Worm (Caenorhabditis elegans) whole organism, young adult: ENCODE results near the gene rpoa-12.

Experiments used
- B0035.1 ChIP-seq: sonication (generic microtip); optimal IDR thresholded peaks from 2 replicates; lab custom pipeline; 2016; ENCODE audit warnings: missing genetic modification characterization, mild to moderate bottlenecking, missing compliant biosample characterization, missing genotype, missing genetic modification reagents
- B0261.1 ChIP-seq: sonication (generic microtip); optimal IDR thresholded peaks from 2 replicates; lab custom pipeline; 2016; ENCODE audit warnings: mild to moderate bottlenecking, missing genetic modification characterization, moderate library complexity, missing compliant biosample characterization
- C06A6.2 ChIP-seq: fragments of 200-800 bp; sonication (Bioruptor generic); conservative IDR thresholded peaks from 2 replicates; pipeline ENCODE4 v1.3.6; 2022; ENCODE audit warnings: missing genetic modification characterization, missing compliant biosample characterization
- C17E4.6 ChIP-seq: fragments of 200-800 bp; sonication (Bioruptor generic); IDR thresholded peaks from 2 replicates; pipeline ENCODE4 v1.3.6; 2022; ENCODE audit warnings: missing genetic modification reagents, missing genetic modification characterization, missing compliant biosample characterization
- F23B12.7 ChIP-seq: sonication (generic microtip); optimal IDR thresholded peaks from 2 replicates; lab custom pipeline; 2017; ENCODE audit warnings: missing genetic modification characterization, mild to moderate bottlenecking, missing compliant biosample characterization, antibody characterized with exemption, moderate library complexity; ENCODE audit not compliant: insufficient read depth
- F37B4.10 ChIP-seq: fragments of 200-800 bp; sonication (Bioruptor generic); IDR thresholded peaks from 2 replicates; pipeline ENCODE4 v1.3.6; 2022; ENCODE audit warnings: missing genetic modification characterization, missing compliant biosample characterization
- F39B2.1 ChIP-seq: fragments of 200-800 bp; sonication (Bioruptor generic); IDR thresholded peaks from 2 replicates; pipeline ENCODE4 v1.3.6; 2022; ENCODE audit warnings: missing genetic modification reagents, missing genetic modification characterization, missing compliant biosample characterization
- F49E8.2 ChIP-seq: sonication (generic microtip); optimal IDR thresholded peaks from 3 replicates; lab custom pipeline; 2017; ENCODE audit warnings: missing genetic modification characterization, mild to moderate bottlenecking, missing compliant biosample characterization, antibody characterized with exemption, moderate library complexity; ENCODE audit not compliant: insufficient read depth
- F52B5.7 ChIP-seq: sonication (generic microtip); optimal IDR thresholded peaks from 2 replicates; lab custom pipeline; 2016; ENCODE audit warnings: mild to moderate bottlenecking, missing genetic modification characterization, missing compliant biosample characterization
- F57A8.1 ChIP-seq: fragments of 200-800 bp; sonication (Bioruptor generic); optimal IDR thresholded peaks from 2 replicates; lab custom pipeline; 2018; ENCODE audit warnings: mild to moderate bottlenecking, missing genetic modification characterization, moderate library complexity, missing compliant biosample characterization
- K11D2.4 ChIP-seq: fragments of 200-800 bp; sonication (Bioruptor generic); IDR thresholded peaks from 2 replicates; pipeline ENCODE4 v1.3.6; 2022; ENCODE audit warnings: missing genetic modification reagents, missing genetic modification characterization, missing compliant biosample characterization
- K12H6.12 ChIP-seq: fragments of 200-800 bp; sonication (Bioruptor generic); optimal IDR thresholded peaks from 2 replicates; lab custom pipeline; 2018; ENCODE audit warnings: mild to moderate bottlenecking, missing genetic modification characterization, missing compliant biosample characterization
- T26A5.8 ChIP-seq: sonication (generic microtip); optimal IDR thresholded peaks from 2 replicates; lab custom pipeline; 2016; ENCODE audit warnings: missing genetic modification characterization, missing compliant biosample characterization
- Y53F4B.3 ChIP-seq: fragments of 200-800 bp; sonication (Bioruptor generic); IDR thresholded peaks from 2 replicates; pipeline ENCODE4 v1.3.6; 2022; ENCODE audit warnings: missing genetic modification reagents, missing genetic modification characterization, missing compliant biosample characterization
- Y53G8AR.9 ChIP-seq: fragments of 200-800 bp; sonication (Bioruptor generic); conservative IDR thresholded peaks from 2 replicates; pipeline ENCODE4 v1.3.6; 2022; ENCODE audit warnings: missing genetic modification reagents, missing genetic modification characterization, missing compliant biosample characterization
- akir-1 ChIP-seq: fragments of 200-800 bp; sonication (Bioruptor generic); optimal IDR thresholded peaks from 2 replicates; lab custom pipeline; 2018; ENCODE audit warnings: mild to moderate bottlenecking, missing genetic modification characterization, moderate library complexity, missing compliant biosample characterization
- atf-7 ChIP-seq: sonication (generic microtip); optimal IDR thresholded peaks from 2 replicates; lab custom pipeline; 2017; ENCODE audit warnings: mild to moderate bottlenecking, missing genetic modification characterization, missing compliant biosample characterization
- athp-1 ChIP-seq: sonication (generic microtip); optimal IDR thresholded peaks from 2 replicates; lab custom pipeline; 2017; ENCODE audit warnings: mild to moderate bottlenecking, missing genetic modification characterization, missing compliant biosample characterization
- attf-5 ChIP-seq: fragments of 200-800 bp; sonication (Bioruptor generic); optimal IDR thresholded peaks from 2 replicates; lab custom pipeline; 2018; ENCODE audit warnings: mild to moderate bottlenecking, missing genetic modification characterization, missing compliant biosample characterization
- attf-6 ChIP-seq: fragments of 200-800 bp; sonication (Bioruptor generic); IDR thresholded peaks from 2 replicates; pipeline ENCODE4 v1.3.6; 2022; ENCODE audit warnings: missing genetic modification reagents, missing genetic modification characterization, missing compliant biosample characterization
- bed-2 ChIP-seq: fragments of 200-800 bp; sonication (Bioruptor generic); IDR thresholded peaks from 2 replicates; pipeline ENCODE4 v1.3.6; 2022; ENCODE audit warnings: missing genetic modification reagents, missing genetic modification characterization, missing compliant biosample characterization
- ceh-91 ChIP-seq: fragments of 200-800 bp; sonication (Bioruptor generic); IDR thresholded peaks from 2 replicates; pipeline ENCODE4 v1.3.6; 2022; ENCODE audit warnings: missing genetic modification reagents, missing genetic modification characterization, missing compliant biosample characterization
- die-1 ChIP-seq: sonication (generic microtip); optimal IDR thresholded peaks from 2 replicates; lab custom pipeline; 2016; ENCODE audit warnings: missing genotype, mild to moderate bottlenecking, missing genetic modification characterization, missing compliant biosample characterization
- dox-1 ChIP-seq: fragments of 200-800 bp; sonication (Bioruptor generic); IDR thresholded peaks from 2 replicates; pipeline ENCODE4 v1.3.6; 2022; ENCODE audit warnings: missing genetic modification reagents, missing genetic modification characterization, missing compliant biosample characterization
- dpl-1 ChIP-seq: fragments of 150-350 bp; optimal IDR thresholded peaks from 2 replicates; lab custom pipeline; 2014; ENCODE audit warnings: missing biosample characterization, missing genetic modification reagents, missing genetic modification characterization
- egl-18 ChIP-seq: fragments of 200-800 bp; sonication (Bioruptor generic); IDR thresholded peaks from 2 replicates; pipeline ENCODE4 v1.3.6; 2022; ENCODE audit warnings: missing genetic modification reagents, missing genetic modification characterization, missing compliant biosample characterization
- egl-44 ChIP-seq: fragments of 200-800 bp; sonication (Bioruptor generic); IDR thresholded peaks from 2 replicates; pipeline ENCODE4 v1.3.6; 2022; ENCODE audit warnings: missing genetic modification reagents, missing genetic modification characterization, missing compliant biosample characterization
- ekl-4 ChIP-seq: fragments of 200-800 bp; sonication (Bioruptor generic); IDR thresholded peaks from 2 replicates; pipeline ENCODE4 v1.3.6; 2022; ENCODE audit warnings: missing genetic modification reagents, missing genetic modification characterization, missing compliant biosample characterization
- fkh-3 ChIP-seq: sonication (generic microtip); optimal IDR thresholded peaks from 2 replicates; lab custom pipeline; 2016; ENCODE audit warnings: mild to moderate bottlenecking, missing genetic modification characterization, missing compliant biosample characterization
- hsf-1 ChIP-seq: fragments of 200-800 bp; sonication (Bioruptor generic); IDR thresholded peaks from 2 replicates; pipeline ENCODE4 v1.3.6; 2022; ENCODE audit warnings: missing genetic modification reagents, missing genetic modification characterization, missing compliant biosample characterization
- lag-1 ChIP-seq: fragments of 200-800 bp; sonication (Bioruptor generic); IDR thresholded peaks from 2 replicates; pipeline ENCODE4 v1.3.6; 2022; ENCODE audit warnings: missing genetic modification reagents, missing genetic modification characterization, missing compliant biosample characterization
- let-607 ChIP-seq, 2 experiments: fragments of 200-800 bp in 1 of 2; sonication (Bioruptor generic) in 1 of 2; sonication (generic microtip) in 1 of 2; optimal IDR thresholded peaks; 2 replicates each; lab custom pipeline; 2016 to 2018; ENCODE audit warnings: mild to moderate bottlenecking in 2 of 2, missing compliant biosample characterization in 2 of 2, missing genetic modification characterization in 2 of 2, moderate library complexity in 2 of 2, missing genotype in 1 of 2
- lin-26 ChIP-seq: fragments of 200-800 bp; sonication (Bioruptor generic); IDR thresholded peaks from 2 replicates; pipeline ENCODE4 v1.3.6; 2022; ENCODE audit warnings: missing genetic modification reagents, missing genetic modification characterization, missing compliant biosample characterization
- lin-35 ChIP-seq, 3 experiments: fragments of 150-350 bp in 2 of 3; sonication (generic microtip) in 1 of 3; optimal IDR thresholded peaks; 2 replicates each; lab custom pipeline; 2014 to 2018; ENCODE audit warnings: missing biosample characterization in 3 of 3, missing genetic modification characterization in 3 of 3, missing genetic modification reagents in 3 of 3
- lin-54 ChIP-seq: fragments of 200-800 bp; sonication (Bioruptor generic); optimal IDR thresholded peaks from 2 replicates; lab custom pipeline; 2018; ENCODE audit warnings: mild to moderate bottlenecking, missing genetic modification characterization, missing compliant biosample characterization
- lir-1 ChIP-seq: fragments of 200-800 bp; sonication (Bioruptor generic); conservative IDR thresholded peaks from 2 replicates; pipeline ENCODE4 v1.3.6; 2022; ENCODE audit warnings: missing genetic modification reagents, missing genetic modification characterization, missing compliant biosample characterization
- madf-6 ChIP-seq: fragments of 200-800 bp; sonication (Bioruptor generic); IDR thresholded peaks from 2 replicates; pipeline ENCODE4 v1.3.6; 2022; ENCODE audit warnings: missing genetic modification reagents, missing genetic modification characterization, missing compliant biosample characterization
- mel-28 ChIP-seq: sonication (generic microtip); optimal IDR thresholded peaks from 2 replicates; lab custom pipeline; 2016; ENCODE audit warnings: borderline replicate concordance, mild to moderate bottlenecking, missing genetic modification characterization, missing compliant biosample characterization
- mxl-1 ChIP-seq: sonication (generic microtip); optimal IDR thresholded peaks from 2 replicates; lab custom pipeline; 2016; ENCODE audit warnings: missing genetic modification characterization, missing compliant biosample characterization
- nhr-80 ChIP-seq: sonication (generic microtip); optimal IDR thresholded peaks from 2 replicates; lab custom pipeline; 2016; ENCODE audit warnings: missing genetic modification characterization, missing compliant biosample characterization
- pbrm-1 ChIP-seq: fragments of 200-800 bp; sonication (Bioruptor generic); IDR thresholded peaks from 2 replicates; pipeline ENCODE4 v1.3.6; 2022; ENCODE audit warnings: missing genetic modification reagents, missing genetic modification characterization, missing compliant biosample characterization
- rcor-1 ChIP-seq: fragments of 200-800 bp; sonication (Bioruptor generic); IDR thresholded peaks from 2 replicates; pipeline ENCODE4 v1.3.6; 2022; ENCODE audit warnings: missing genetic modification reagents, missing genetic modification characterization, missing compliant biosample characterization
- sdz-38 ChIP-seq: sonication (generic microtip); optimal IDR thresholded peaks from 2 replicates; lab custom pipeline; 2016; ENCODE audit warnings: missing genotype, missing genetic modification characterization, missing compliant biosample characterization
- snpc-3.4 ChIP-seq: sonication (generic microtip); optimal IDR thresholded peaks from 2 replicates; lab custom pipeline; 2017; ENCODE audit warnings: missing genetic modification characterization, mild to moderate bottlenecking, missing compliant biosample characterization, antibody characterized with exemption, moderate library complexity, missing genotype, missing genetic modification reagents
- tlf-1 ChIP-seq: fragments of 200-800 bp; sonication (Bioruptor generic); optimal IDR thresholded peaks from 2 replicates; lab custom pipeline; 2018; ENCODE audit warnings: mild to moderate bottlenecking, missing genetic modification characterization, missing compliant biosample characterization
- ztf-18 ChIP-seq: sonication (generic microtip); optimal IDR thresholded peaks from 2 replicates; lab custom pipeline; 2016; ENCODE audit warnings: missing genotype, mild to moderate bottlenecking, missing genetic modification characterization, missing compliant biosample characterization
- ztf-26 ChIP-seq: sonication (generic microtip); optimal IDR thresholded peaks from 2 replicates; lab custom pipeline; 2017; ENCODE audit warnings: missing genetic modification characterization, missing compliant biosample characterization
- ztf-3 ChIP-seq: fragments of 200-800 bp; sonication (Bioruptor generic); optimal IDR thresholded peaks from 2 replicates; lab custom pipeline; 2018; ENCODE audit warnings: mild to moderate bottlenecking, missing genetic modification characterization, missing compliant biosample characterization

rpoa-12 gene

DNA sequence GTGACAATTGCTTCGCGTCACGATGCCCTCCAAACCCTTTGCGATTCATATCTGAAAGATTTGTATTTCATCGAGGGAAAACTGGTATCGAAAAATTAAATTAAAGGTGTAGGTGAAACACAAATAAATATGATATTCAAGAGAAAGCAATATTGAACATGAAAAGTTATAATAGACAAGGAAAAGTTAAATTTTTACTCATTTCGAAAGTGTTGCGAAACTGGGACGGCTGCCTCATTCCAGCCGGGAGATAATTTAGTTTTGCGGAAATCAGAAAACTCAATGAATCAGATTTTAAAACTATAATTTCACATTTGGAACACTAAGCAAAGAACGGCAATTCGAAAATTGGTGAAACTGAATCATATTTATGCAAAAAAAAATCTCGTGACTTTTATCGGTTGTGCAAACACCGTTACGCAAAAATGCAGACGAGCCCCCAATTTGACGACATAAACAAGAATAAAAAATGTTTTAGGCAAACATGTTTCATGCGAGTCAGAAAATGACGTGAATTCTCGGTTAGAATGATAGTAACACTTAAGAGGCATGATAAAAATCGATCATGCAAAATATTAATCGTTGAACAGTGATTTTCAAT lies 8.0 kb downstream of the rpoa-12 start, which contains the start of the genes nxf-1 and C15H11.11 (continued):
- TF ChIP-seq rcor-1 (GFP tag; lab: Robert Waterston, UW) (0 out of 2 replicates have a peak, but pooled peaks have one; percentile 36), K12H6.12 (tag; lab: Kevin White, UChicago) (no peak), C17E4.6 (GFP tag; lab: Robert Waterston, UW) (no peak), K11D2.4 (GFP tag; lab: Robert Waterston, UW) (no peak), atf-7 (tag; lab: Kevin White, UChicago) (peak; percentile 73), hsf-1 (GFP tag; lab: Robert Waterston, UW) (0 out of 2 replicates have a peak, but pooled peaks have one; percentile 35), ceh-91 (GFP tag; lab: Robert Waterston, UW) (no peak), bed-2 (no peak), athp-1 (no peak), dpl-1 (GFP tag; lab: Kevin White, UChicago) (no peak), lin-35 (GFP tag; optimal IDR thresholded peaks at IDR 0.05; lab: Kevin White, UChicago) (peak in 1 of 3 experiments; percentile 33), attf-6 (GFP tag; lab: Robert Waterston, UW) (no peak), nhr-80 (tag; lab: Kevin White, UChicago) (peak; percentile 83), dox-1 (peak; percentile 55), F39B2.1 (GFP tag; lab: Robert Waterston, UW) (no peak), egl-18 (GFP tag; lab: Robert Waterston, UW) (no peak), let-607 (tag; optimal IDR thresholded peaks at IDR 0.05; lab: Kevin White, UChicago) (peak in 1 of 2 experiments; percentile 10), F57A8.1 (GFP tag; lab: Kevin White, UChicago) (no peak), egl-44 (no peak), akir-1 (GFP tag; lab: Kevin White, UChicago) (no peak), attf-5 (GFP tag; lab: Kevin White, UChicago) (peak; percentile 56), ztf-18 (tag; lab: Kevin White, UChicago) (no peak), pbrm-1 (0 out of 2 replicates have a peak, but pooled peaks have one; percentile 13), fkh-3 (tag; lab: Kevin White, UChicago) (no peak), lir-1 (no peak; the same call in 1 of the 2 replicates), madf-6 (0 out of 2 replicates have a peak, but pooled peaks have one; percentile 22), F37B4.10 (GFP tag; lab: Robert Waterston, UW) (no peak), T26A5.8 (tag; lab: Kevin White, UChicago) (no peak), B0261.1 (tag; lab: Kevin White, UChicago) (no peak), sdz-38 (tag; lab: Kevin White, UChicago) (no peak), tlf-1 (GFP tag; lab: Kevin White, UChicago) (peak; percentile 3), lin-26 (GFP tag; lab: Robert Waterston, UW) (0 out of 2 replicates have a peak, but pooled peaks have one; percentile 5), die-1 (tag; lab: Kevin White, UChicago) (no peak), snpc-3.4 (tag; lab: Kevin White, UChicago) (no peak), Y53G8AR.9 (GFP tag; lab: Robert Waterston, UW) (peak; percentile 63; the same call in 1 of the 2 replicates), lag-1 (no peak), B0035.1 (tag; lab: Kevin White, UChicago) (no peak), mxl-1 (tag; lab: Kevin White, UChicago) (no peak), F49E8.2 (tag; lab: Kevin White, UChicago) (no peak), C06A6.2 (GFP tag; lab: Robert Waterston, UW) (no peak), F52B5.7 (tag; lab: Kevin White, UChicago) (no peak), lin-54 (peak; percentile 39), ztf-26 (no peak), F23B12.7 (tag; lab: Kevin White, UChicago) (peak; percentile 51), ztf-3 (GFP tag; lab: Kevin White, UChicago) (no peak), ekl-4 (GFP tag; lab: Robert Waterston, UW) (0 out of 2 replicates have a peak, but pooled peaks have one; percentile 31), Y53F4B.3 (GFP tag; lab: Robert Waterston, UW) (no peak), mel-28 (tag; lab: Kevin White, UChicago) (no peak)
